Fruit fly (Drosophila melanogaster) whole organism, larva: ENCODE measurements around the gene ncd.

Experiments
- noc ChIP-seq: fragments of 200-800 bp; sonication (Bioruptor generic); optimal IDR thresholded peaks from 3 replicates; lab custom pipeline; 2019; ENCODE audit warnings: missing biosample characterization, mild to moderate bottlenecking, missing genetic modification characterization, moderate library complexity

ncd gene

DNA sequence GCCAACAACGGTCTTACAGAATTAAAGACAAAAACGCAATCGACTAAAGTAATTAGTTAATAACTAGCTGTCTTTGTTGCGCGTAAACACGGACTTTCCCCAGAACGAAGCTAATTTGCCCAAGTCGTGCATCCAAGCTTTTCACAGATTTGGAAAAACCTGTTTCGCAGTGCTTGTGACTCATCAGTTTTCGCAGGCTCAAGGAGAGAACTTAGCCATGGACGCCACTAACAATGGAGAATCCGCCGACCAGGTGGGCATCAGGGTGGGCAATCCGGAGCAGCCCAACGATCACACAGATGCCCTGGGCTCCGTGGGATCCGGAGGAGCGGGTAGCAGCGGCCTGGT is 7.3 kb downstream of the ncd start:
- no peak for TF ChIP-seq noc (tag; lab: Kevin White, UChicago)

DNA sequence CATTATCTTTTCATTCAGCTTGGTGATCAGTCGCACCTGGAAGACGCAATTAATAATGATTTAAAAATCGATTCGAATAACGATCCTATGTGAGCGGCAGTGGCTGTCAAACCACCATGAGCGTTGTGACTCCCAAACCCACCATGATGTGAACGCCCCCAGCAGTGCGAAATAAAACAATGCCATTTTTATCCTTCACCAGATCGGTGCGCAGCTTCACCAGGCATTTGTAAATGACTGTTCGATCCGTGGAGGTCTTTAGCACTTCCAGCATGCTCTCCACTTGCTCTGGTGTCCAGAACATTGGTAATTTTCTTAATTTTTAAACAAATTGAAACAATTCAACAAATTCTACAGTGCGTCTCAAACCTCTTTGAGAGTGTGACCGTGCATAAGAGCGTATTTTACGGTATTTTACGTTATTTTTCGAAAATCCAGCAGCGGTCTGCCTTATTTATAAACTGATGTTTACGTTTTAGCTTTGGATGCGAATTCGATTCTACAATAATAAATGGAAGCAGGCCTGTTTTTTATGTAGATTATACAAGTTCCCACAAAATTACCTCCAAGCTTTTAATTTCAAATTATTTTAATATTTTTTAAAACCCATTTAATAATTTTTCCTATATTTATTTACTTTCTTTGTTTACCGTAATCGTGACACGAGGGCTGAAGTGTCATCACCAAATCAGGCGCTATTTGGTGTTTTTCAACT is 7.8 kb downstream of the ncd start, which contains the start of the genes Rnb and Drice:
TSS of gene Rnb (minus strand) at position 389 of the 715 bp plus-strand sequence.
TSS of gene Drice (plus strand) at position 693 of the 715 bp plus-strand sequence.
- peak; percentile 45 for TF ChIP-seq noc (tag; lab: Kevin White, UChicago)

DNA sequence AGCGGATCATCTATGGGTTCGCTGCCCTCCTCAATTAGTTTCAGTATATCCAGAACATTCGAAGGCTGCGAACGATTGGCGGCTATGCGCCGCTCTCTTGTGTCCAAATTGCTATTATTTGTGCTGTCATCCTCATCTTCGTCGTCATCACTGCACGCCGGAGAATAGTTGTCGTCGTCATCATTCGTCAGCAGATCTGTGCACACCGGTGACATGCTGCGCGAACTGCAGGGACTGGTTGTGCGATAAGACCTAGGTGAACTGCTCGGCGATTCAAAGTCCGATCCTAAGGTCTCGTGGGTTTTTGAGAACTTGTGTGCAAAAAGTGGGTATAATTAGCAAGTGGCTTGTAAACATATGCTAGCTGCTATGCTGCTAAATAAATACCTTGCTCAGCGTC is 9.7 kb downstream of the ncd start:
- no peak for TF ChIP-seq noc (tag; lab: Kevin White, UChicago)

DNA sequence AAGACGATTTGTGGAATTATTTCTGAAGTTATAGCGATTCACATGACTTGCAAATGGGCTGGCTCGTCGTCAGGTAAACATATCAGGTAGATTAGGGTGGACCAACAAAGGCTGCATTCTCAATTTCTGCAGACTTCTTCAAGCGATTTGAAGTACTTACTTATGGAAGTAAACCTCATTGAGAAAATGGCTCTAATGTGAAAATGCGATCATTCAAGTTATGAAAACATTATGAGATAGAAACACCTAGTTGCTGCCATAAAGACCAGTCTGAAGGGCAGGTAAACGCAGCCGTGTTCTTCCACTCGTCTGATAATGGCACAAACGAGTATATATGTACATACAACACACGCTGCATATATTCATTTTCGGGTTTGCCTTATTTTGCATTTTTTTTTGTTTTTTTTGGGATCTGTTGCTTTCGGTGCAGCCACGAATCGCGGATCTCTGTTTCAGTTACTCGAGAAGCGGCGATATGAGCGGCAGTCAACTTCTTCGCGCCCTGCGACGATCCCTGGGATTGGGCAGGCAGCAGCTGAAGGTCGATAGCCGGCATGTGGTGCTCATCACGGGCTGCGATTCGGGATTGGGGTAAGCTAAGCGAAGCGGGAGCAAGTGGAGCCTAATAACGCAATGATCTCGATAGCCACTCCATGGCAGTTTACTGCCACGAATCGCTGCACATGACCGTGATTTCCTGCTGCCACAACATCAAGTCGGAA is 12.6 kb downstream of the ncd start, which contains the start of gene sro:
TSS of gene sro (plus strand) at position 437 of the 722 bp plus-strand sequence.
- TF ChIP-seq noc (tag; lab: Kevin White, UChicago): no peak

DNA sequence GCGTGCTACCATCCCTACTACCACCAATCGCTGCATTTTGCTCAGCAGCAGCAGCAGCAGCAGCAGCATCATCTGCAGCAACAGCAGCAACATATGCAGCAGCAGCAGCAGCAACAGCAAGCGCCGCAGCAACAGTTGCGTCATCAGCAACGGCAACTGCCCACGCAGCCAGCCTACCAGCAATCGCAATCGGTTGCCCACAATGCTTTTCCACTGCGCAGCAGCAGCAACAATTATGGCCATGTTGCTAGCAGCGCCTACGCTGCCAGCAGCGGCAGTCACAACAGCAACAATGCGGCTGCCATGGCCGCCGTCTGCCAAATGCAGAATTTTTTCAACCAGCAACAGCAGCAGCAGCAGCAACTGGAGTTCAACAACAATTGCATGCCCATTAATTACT is 16.7 kb downstream of the ncd start:
- no peak for TF ChIP-seq noc (tag; lab: Kevin White, UChicago)

DNA sequence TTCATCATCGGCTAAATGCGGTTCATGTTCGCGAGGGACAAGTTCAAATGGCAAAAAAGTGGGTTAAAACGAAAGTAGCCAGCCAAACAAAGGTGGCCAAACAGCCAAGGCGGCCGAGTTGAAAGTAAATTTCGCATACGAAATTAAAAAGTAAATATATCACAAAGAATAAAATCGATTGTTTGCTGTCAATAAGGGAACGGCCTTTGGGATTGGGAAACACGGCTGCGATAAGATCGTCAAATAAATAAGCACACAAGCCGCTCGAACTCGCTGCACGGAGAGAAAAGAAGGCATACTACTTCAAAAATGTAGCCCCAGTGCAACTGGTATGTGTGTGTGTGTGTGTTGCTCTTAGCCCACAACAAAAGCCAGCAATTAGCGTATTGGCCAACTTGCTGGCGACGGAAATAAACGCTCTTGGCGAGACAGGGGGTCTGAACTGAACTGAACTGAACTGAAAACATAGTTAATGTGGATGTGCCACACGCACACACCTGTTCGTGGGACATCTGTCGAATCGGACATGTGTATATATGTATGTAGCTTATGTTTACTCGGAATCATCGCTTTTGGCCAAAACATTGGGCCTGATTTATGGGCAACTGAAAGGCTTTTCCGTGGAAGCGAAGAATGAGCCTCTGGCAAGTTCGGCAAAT is 18.9 kb downstream of the ncd start:
- TF ChIP-seq noc (tag; lab: Kevin White, UChicago): no peak

DNA sequence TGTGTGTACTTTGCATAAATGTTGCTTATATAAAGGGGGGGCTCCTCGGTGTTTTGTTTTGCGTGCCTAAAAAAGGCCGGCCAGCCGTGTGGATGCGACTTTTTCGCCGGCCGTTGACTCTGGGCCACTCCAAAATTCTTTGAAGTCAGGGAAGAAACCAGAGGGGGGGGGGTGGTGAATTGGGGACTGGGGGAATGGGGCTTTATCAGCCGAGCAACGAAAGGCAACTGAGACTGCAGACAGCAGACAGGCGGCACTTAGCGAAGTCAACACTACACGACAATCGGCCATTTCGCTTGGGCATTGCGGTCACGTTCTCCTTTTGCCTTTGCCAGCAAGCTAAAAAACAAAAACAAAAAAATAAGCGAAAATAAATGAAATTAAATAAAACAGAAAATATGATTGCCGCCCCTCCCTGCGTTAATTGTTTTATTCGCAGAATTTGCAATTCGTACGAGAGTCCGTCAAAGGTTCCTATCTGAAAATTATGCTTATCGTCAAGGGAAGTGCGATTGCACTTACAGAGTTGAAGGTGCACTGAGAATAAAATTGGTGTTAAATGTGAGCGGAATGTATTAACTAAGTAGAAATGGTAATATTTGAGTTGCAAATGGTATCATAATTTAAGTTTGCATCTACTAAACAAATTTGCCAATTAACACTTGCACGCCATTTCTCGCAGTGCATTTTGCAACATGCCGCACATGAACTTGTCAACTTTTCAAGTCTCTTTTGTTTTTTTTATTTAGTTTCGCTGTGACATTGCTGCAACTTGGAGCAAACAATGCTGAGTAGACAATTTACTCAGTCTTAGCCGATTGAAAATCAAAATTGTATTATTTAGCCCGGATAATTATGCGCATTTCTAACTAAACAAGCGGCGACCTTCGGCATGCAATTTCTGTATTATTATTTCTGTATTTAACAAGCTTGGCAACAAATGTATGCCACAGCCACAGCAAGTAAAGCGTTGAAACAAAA is 20.6 kb downstream of the ncd start:
- no peak for TF ChIP-seq noc (tag; lab: Kevin White, UChicago)

DNA sequence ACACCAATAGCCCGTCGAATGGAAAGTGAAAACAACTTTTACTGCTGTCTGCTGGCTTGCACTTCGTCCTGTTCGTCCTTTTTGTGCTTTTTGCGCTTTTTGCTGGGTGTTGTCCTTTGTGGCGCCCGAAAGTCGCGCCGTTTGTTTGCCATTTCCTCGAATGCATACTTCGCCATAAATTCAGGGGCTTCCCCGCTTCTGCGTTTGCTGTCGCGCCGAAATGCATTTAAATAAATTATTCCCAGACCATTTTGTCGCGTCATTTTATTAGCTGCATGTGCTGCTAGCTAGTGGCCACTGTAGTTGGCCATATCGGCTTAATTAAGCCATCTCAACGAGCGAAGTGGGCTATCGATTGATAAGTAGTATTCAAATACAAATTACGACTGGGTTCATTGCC is 21.7 kb downstream of the ncd start:
- TF ChIP-seq noc (tag; lab: Kevin White, UChicago): no peak

DNA sequence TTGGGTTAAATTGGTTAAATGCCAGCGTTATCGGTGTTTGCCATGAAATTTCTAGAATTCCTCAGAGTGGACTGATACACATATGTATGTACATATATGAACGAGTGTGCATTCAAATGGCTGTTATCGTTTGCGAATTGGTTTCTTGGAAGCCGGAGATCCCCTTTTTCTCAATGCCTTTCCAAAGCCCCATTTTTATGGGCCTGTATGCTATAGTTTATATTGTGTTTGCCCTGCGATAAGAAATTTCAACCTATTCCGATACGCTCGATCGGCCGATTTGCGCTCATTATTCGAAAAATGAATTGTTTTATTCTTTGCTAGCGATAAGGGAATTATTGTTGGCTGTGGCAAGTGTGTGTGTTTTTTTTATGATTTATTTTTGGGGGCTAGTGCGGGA is 23.7 kb downstream of the ncd start:
- no peak for TF ChIP-seq noc (tag; lab: Kevin White, UChicago)

DNA sequence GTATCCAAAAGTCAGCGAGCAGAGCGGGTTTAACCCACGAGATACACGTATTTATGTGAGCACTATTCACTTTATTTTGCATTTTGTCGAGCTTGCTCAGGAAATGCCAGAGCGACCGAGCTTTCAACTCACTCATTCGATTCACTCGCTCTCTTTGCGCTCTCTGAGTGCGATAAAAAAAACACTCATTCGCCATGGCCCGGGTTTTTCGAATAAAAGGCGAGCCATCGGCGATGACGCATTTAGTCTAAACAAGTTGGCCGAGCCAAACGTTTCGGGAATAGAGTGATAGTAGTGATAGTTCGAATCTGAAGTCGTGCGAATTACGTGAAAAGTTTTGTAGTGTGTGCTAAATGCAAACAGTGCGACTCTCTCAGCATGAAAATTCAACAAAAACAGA is 24.6 kb downstream of the ncd start:
- TF ChIP-seq noc (tag; lab: Kevin White, UChicago): peak; percentile 82

DNA sequence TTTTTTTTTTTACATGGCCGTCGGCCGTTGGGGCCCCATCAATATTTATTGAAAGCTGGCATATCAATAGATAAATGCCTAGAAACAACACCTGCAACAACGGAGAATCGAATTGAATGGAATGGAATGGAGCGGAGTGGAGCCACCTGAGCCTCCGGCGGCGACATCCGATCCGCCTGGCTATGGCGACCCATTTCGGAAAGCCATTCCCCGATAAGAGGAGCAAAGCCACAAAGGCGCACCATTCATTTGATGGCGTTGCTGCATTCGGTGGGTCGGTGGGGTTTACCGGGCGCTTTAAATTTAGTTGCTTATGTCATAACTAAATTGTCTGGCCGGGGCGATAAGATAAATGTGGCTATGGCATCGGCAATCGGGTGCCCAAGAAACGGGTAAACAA is 25.1 kb downstream of the ncd start:
- TF ChIP-seq noc (tag; lab: Kevin White, UChicago): no peak

DNA sequence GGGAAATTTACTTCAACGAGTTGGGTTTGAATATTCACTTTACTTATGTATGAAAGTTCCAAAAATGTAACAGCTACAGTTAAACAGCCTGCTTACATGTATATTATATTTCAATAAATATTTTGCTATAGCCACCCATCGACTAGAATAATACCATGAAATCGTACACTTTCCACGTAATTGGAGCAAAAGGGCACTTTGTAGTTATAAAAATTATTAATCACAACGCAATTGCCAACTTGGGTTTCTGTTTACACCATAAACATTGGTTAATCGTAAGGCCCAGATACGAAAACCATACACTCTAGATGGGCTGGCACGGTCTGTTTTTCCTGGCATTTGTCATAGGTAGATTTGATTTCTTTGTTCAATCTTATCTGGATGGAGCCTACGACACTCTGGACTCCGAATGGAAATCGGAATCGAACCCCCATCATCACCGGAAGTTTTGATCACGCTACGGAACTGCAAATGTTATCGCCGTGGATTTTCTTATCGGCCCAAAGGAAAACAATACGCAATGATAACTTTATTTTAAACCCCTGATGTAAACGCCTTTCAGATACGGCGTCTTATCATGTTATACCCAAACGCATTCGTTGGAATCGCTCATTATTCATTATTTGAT is 26.4 kb downstream of the ncd start, which contains the start of gene fig:
TSS of gene fig (minus strand) at position 51 of the 628 bp plus-strand sequence.
- TF ChIP-seq noc (tag; lab: Kevin White, UChicago): no peak

DNA sequence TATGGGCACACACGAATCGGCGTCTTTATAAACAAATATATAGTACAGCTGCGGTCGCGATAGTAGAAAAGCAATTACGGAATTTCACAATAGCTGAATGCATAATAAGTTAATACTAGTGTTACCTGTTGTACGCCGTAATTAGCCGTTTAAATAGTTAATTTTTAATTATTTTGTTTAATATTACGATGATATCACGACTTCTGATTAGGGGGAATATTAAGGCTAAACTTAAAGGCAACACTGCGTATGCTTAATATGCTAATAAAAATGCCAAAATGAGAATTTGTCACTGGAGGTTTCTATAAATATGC is 28.0 kb downstream of the ncd start:
- peak; percentile 63 for TF ChIP-seq noc (tag; lab: Kevin White, UChicago)

DNA sequence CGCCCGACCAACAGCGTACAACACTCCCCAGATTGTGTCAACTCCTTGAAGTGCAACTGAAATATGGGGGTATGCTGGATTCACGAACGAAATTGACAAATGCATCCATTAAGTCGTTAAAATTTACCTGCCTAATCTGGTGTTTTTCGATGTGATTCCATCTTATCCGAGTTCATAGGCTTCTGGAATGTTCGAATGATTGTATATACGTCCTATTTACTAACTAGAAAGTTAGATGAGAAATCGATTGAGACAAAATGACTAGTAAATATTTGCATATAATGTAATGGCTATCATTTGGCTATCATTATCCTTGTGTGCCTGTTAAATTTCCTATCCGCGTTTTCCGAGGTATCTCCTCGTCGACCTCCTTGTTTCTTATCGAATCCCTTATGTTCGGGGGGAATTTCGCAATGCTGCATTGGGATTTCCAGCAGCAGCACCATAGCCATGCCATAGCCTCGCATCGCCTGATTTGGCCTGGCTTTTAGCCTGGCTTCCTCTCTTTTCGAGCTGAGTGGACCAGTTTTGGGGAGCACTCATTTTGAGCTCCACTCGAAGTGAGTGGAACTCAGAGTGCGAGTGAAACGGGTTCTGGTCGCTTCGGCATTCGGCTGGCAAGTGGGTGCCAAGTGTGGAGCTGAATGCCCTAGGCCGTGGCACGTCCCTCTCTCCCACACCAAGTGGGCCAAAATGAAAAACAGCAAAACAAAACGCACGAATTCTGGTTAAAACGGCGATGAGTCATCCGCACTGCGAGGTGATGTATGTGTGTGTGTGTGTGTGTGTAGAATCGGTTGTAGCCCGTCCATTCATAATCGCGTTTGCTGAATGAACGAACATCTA is 28.6 kb downstream of the ncd start:
- no peak for TF ChIP-seq noc (tag; lab: Kevin White, UChicago)
